3 worm cellular contexts compared by ENCODE assay signal in the genomic region with DNA sequence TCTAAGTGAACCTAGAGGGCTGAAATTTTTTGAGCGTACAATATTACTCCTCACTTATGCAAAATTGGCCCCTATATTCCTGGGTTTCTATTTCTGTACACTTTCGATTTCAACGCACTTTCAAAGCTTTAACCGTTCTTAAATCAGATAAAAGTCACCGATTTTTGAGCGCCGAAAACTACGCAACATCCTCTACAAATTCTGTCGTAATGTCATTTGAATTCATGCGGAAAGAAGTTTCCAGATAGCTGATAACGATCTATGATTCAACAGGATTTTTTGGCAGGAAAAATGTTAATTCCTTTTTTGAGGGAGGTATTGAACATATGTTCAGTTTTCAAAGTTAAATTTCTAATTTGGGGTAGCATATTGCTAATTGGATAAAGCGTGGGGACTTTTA.
TF ChIP-seq lines count a peak whose summit lies in the region.

No protein-coding gene starts in this region.

TF ChIP-seq in whole organism, L1 larva, 84 proteins besides CTCF, POLR2A, EP300 and RAD21:
- TF ChIP-seq blmp-1 (tag; optimal IDR thresholded peaks at IDR 0.05; lab: Kevin White, UChicago): peak; percentile 65
- no peak for TF ChIP-seq tbx-2 (tag; optimal IDR thresholded peaks at IDR 0.05; lab: Kevin White, UChicago)

TF ChIP-seq in whole organism, L3 larva, 47 proteins besides CTCF, POLR2A, EP300 and RAD21:
- TF ChIP-seq nhr-25 (tag; optimal IDR thresholded peaks at IDR 0.05; lab: Kevin White, UChicago) (peak; percentile 65), elt-1 (tag; optimal IDR thresholded peaks at IDR 0.05; lab: Kevin White, UChicago) (peak; percentile 23), elt-2 (tag; optimal IDR thresholded peaks at IDR 0.05; lab: Kevin White, UChicago) (no peak), fkh-2 (tag; optimal IDR thresholded peaks at IDR 0.05; lab: Kevin White, UChicago) (no peak), hmg-11 (tag; optimal IDR thresholded peaks at IDR 0.05; lab: Kevin White, UChicago) (no peak)
TF ChIP-seq in whole organism, L3 larva: peak in this region for 2.

TF ChIP-seq in whole organism, L4 larva, 104 proteins besides CTCF, POLR2A, EP300 and RAD21:
- TF ChIP-seq aha-1 (tag; lab: Kevin White, UChicago): peak; percentile 79
- no peak for TF ChIP-seq daf-19 (GFP tag; conservative IDR thresholded peaks at IDR 0.05; lab: Robert Waterston, UW)
